Worm (Caenorhabditis elegans): ENCODE results near the gene snf-7.

- no peak for TF ChIP-seq hmbx-1 (tag; optimal IDR thresholded peaks at IDR 0.05)
- no peak for TF ChIP-seq ama-1 (optimal IDR thresholded peaks at IDR 0.05)
- TF ChIP-seq scrt-1 (GFP tag; IDR thresholded peaks at IDR 0.05): no peak
- TF ChIP-seq ets-7 (tag; optimal IDR thresholded peaks at IDR 0.05): no peak
These were observed 24.5 kb upstream of the snf-7 start, which contains the start of gene ZK1010.4 for ce11 chrIII:12980770-12981169.
